Fruit fly (Drosophila melanogaster) whole organism, adult: ENCODE results near the gene CG14818.

ENCODE experiments used
- CG11617 ChIP-seq: fragments of 200-800 bp; sonication (Bioruptor generic); optimal IDR thresholded peaks from 2 replicates; lab custom pipeline; 2017; ENCODE audit warnings: mild to moderate bottlenecking, missing biosample characterization, missing genetic modification reagents, missing genetic modification characterization
- CG12768 ChIP-seq: fragments of 200-800 bp; sonication (Bioruptor generic); optimal IDR thresholded peaks from 2 replicates; lab custom pipeline; 2017; ENCODE audit warnings: missing biosample characterization, missing genetic modification characterization, mild to moderate bottlenecking, moderate library complexity, missing genetic modification reagents
- CG14711 ChIP-seq: fragments of 200-800 bp; sonication (Bioruptor generic); optimal IDR thresholded peaks from 2 replicates; lab custom pipeline; 2018; ENCODE audit warnings: missing biosample characterization, mild to moderate bottlenecking, missing genetic modification characterization, moderate library complexity
- CG1620 ChIP-seq: fragments of 200-800 bp; sonication (Bioruptor generic); optimal IDR thresholded peaks from 2 replicates; lab custom pipeline; 2016; ENCODE audit warnings: missing biosample characterization, missing genetic modification characterization
- CG33017 ChIP-seq: fragments of 200-800 bp; sonication (Bioruptor generic); optimal IDR thresholded peaks from 2 replicates; lab custom pipeline; 2018; ENCODE audit warnings: missing biosample characterization, mild to moderate bottlenecking, missing genetic modification characterization, moderate library complexity
- CG5204 ChIP-seq: fragments of 200-800 bp; sonication (Bioruptor generic); optimal IDR thresholded peaks from 2 replicates; lab custom pipeline; 2016; ENCODE audit warnings: missing biosample characterization, missing genetic modification characterization
- CG7045 ChIP-seq: fragments of 200-800 bp; sonication (Bioruptor generic); optimal IDR thresholded peaks from 2 replicates; lab custom pipeline; 2017; ENCODE audit warnings: missing biosample characterization, mild to moderate bottlenecking, missing genetic modification characterization
- CG7101 ChIP-seq: fragments of 200-800 bp; sonication (Bioruptor generic); optimal IDR thresholded peaks from 2 replicates; lab custom pipeline; 2018; ENCODE audit warnings: missing biosample characterization, mild to moderate bottlenecking, missing genetic modification characterization, moderate library complexity
- Clk ChIP-seq: fragments of 200-800 bp; sonication (Bioruptor generic); optimal IDR thresholded peaks from 2 replicates; lab custom pipeline; 2017; ENCODE audit warnings: missing biosample characterization, missing genetic modification characterization
- Crg-1 ChIP-seq: fragments of 200-800 bp; sonication (Bioruptor generic); optimal IDR thresholded peaks from 2 replicates; lab custom pipeline; 2016; ENCODE audit warnings: missing biosample characterization, missing genetic modification characterization
- Hr96 ChIP-seq: fragments of 200-800 bp; sonication (Bioruptor generic); optimal IDR thresholded peaks from 2 replicates; lab custom pipeline; 2016; ENCODE audit warnings: missing biosample characterization, missing genetic modification characterization
- Mnt ChIP-seq: fragments of 200-800 bp; sonication (Bioruptor generic); optimal IDR thresholded peaks from 2 replicates; lab custom pipeline; 2016; ENCODE audit warnings: missing biosample characterization, mild to moderate bottlenecking, missing genetic modification characterization
- bab1 ChIP-seq: fragments of 200-800 bp; sonication (Bioruptor generic); optimal IDR thresholded peaks from 3 replicates; lab custom pipeline; 2019; ENCODE audit warnings: missing biosample characterization, mild to moderate bottlenecking, missing genetic modification characterization, moderate library complexity
- cic ChIP-seq: fragments of 200-800 bp; sonication (Bioruptor generic); optimal IDR thresholded peaks from 2 replicates; lab custom pipeline; 2017; ENCODE audit warnings: missing biosample characterization, mild to moderate bottlenecking, missing genetic modification characterization, moderate library complexity
- cnc ChIP-seq, 2 experiments: fragments of >200 bp; optimal IDR thresholded peaks; 2 replicates each; lab custom pipeline; 2017
- kay ChIP-seq: fragments of 200-800 bp; sonication (Bioruptor generic); peaks from one replicate; lab custom pipeline; 2016; ENCODE audit warnings: missing biosample characterization, missing genetic modification characterization, borderline replicate concordance
- ovo ChIP-seq: fragments of 200-800 bp; sonication (Bioruptor generic); optimal IDR thresholded peaks from 2 replicates; lab custom pipeline; 2016; ENCODE audit warnings: missing biosample characterization, missing genetic modification characterization
- pad ChIP-seq: fragments of 200-800 bp; sonication (Bioruptor generic); optimal IDR thresholded peaks from 3 replicates; lab custom pipeline; 2017; ENCODE audit warnings: missing biosample characterization, missing genetic modification characterization, mild to moderate bottlenecking, moderate library complexity, missing genetic modification reagents
- tj ChIP-seq: fragments of 200-800 bp; sonication (Bioruptor generic); optimal IDR thresholded peaks from 3 replicates; lab custom pipeline; 2017; ENCODE audit warnings: missing biosample characterization, mild to moderate bottlenecking, missing genetic modification characterization, moderate library complexity
- toe ChIP-seq: fragments of 200-800 bp; sonication (Bioruptor generic); optimal IDR thresholded peaks from 2 replicates; lab custom pipeline; 2016; ENCODE audit warnings: missing biosample characterization, missing genetic modification characterization

CG14818 gene

DNA sequence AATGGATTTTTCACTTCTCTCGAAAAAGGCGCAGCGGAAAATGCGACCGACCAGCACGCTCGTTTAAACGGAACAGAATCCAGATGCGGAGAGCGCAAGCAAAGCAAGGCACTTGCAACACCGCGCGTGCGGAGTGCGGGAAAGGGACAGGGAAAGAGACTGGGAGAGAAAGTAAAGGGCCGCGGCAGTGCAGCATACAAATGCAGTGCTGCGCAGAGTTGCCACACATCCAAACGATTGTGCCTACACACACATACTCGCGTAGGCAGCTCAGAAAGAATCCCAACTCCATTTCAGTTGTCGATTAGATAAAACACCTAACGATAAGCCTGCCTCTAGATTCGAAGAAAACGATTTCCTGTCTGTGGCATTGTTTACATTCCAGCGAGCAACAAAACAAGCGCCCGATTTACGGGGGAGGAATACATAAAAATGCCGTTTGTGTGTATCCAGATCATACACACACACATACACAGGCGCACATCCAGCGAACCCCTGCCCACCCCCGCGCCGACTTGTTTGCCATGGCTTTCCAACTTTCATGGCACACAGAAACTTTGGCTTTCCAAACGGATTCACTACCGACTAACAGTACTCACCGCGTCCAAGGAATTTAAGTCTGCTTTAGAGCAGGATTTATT lies 20.0 kb upstream of the CG14818 start:
- TF ChIP-seq CG14711 (tag; lab: Kevin White, UChicago), result peak; percentile 94
- no peak for TF ChIP-seq bab1 (GFP tag; lab: Kevin White, UChicago)

dm6 chrX:1897384-1897783 lies 17.8 kb upstream of the CG14818 start:
- TF ChIP-seq toe (GFP tag; lab: Kevin White, UChicago) (no peak), Clk (GFP tag; lab: Kevin White, UChicago) (no peak), CG7045 (GFP tag; lab: Kevin White, UChicago) (no peak), ovo (GFP tag; lab: Kevin White, UChicago) (no peak), pad (GFP tag; lab: Kevin White, UChicago) (no peak), CG33017 (tag; lab: Kevin White, UChicago) (no peak), CG11617 (GFP tag; lab: Kevin White, UChicago) (no peak), CG1620 (no peak), Crg-1 (no peak), cic (GFP tag; lab: Kevin White, UChicago) (no peak), tj (GFP tag; lab: Kevin White, UChicago) (no peak), kay (GFP tag; lab: Kevin White, UChicago) (no peak), CG12768 (GFP tag; lab: Kevin White, UChicago) (no peak)

DNA sequence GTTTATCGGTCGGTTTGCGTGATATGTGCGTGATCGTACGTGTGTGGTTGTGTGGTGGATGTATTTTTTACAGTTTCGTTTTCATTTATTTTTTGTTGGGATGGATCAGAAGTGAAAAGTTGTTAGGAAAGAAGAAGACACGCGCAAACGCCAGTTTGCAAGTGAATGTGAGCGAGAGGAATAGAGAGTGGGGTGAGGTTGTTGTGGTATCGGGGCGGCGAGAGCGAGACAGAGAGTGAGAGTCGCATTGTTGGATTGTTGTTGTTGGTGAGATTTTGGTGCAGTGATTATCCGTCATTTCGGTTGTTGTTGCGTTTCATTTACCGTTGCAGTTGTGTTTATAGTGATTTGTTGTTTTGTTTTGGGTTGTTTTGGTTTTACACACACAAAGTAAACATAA lies 14.0 kb upstream of the CG14818 start:
- TF ChIP-seq cic (GFP tag; lab: Kevin White, UChicago) (peak; percentile 8), CG7101 (tag; lab: Kevin White, UChicago) (no peak), toe (GFP tag; lab: Kevin White, UChicago) (no peak)

- TF ChIP-seq CG33017 (tag; lab: Kevin White, UChicago), result peak; percentile 7
- peak; percentile 53 for TF ChIP-seq CG1620
- peak; percentile 81 for TF ChIP-seq bab1 (GFP tag; lab: Kevin White, UChicago)
- peak; percentile 64 for TF ChIP-seq CG7101 (tag; lab: Kevin White, UChicago)
- peak; percentile 54 for TF ChIP-seq CG14711 (tag; lab: Kevin White, UChicago)
- TF ChIP-seq Mnt (GFP tag; lab: Kevin White, UChicago), result peak; percentile 65
- peak; percentile 49 for TF ChIP-seq tj (GFP tag; lab: Kevin White, UChicago)
- peak; percentile 64 for TF ChIP-seq CG11617 (GFP tag; lab: Kevin White, UChicago)
- TF ChIP-seq ovo (GFP tag; lab: Kevin White, UChicago), result no peak
- TF ChIP-seq pad (GFP tag; lab: Kevin White, UChicago), result peak; percentile 57
- TF ChIP-seq CG12768 (GFP tag; lab: Kevin White, UChicago), result no peak
- peak; percentile 18 for TF ChIP-seq Crg-1
- no peak for TF ChIP-seq cic (GFP tag; lab: Kevin White, UChicago)
These were observed 10.4 kb upstream of the CG14818 start, which contains the start of the genes trr and mRpL16 for dm6 chrX:1889926-1890325. Gene trr, minus strand, starts transcription at chrX:1889950. Gene mRpL16, plus strand, starts transcription at chrX:1890256.

DNA sequence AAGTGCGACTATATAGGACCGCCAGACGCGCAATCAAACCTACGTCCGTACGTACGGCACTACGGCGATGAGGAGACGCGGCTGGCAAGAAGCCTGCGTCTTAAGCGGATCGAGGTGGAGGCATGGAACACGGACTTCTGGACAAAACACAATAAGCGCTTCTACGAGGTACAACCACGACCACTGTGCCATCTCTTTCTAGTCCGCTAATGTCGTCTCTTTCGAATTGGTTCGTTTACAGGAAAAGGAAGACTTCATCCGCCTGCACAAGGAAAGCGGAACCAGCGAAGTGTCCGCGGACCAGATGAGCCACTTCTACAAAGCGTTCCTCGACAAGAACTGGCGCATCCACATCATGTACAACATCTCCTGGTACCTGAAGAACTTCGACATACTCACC lies 1.2 kb upstream of the CG14818 start:
- TF ChIP-seq CG33017 (tag; lab: Kevin White, UChicago), result no peak
- TF ChIP-seq cnc (optimal IDR thresholded peaks at IDR 0.05; lab: Kevin White, UChicago), result no peak
- TF ChIP-seq CG11617 (GFP tag; lab: Kevin White, UChicago), result no peak

DNA sequence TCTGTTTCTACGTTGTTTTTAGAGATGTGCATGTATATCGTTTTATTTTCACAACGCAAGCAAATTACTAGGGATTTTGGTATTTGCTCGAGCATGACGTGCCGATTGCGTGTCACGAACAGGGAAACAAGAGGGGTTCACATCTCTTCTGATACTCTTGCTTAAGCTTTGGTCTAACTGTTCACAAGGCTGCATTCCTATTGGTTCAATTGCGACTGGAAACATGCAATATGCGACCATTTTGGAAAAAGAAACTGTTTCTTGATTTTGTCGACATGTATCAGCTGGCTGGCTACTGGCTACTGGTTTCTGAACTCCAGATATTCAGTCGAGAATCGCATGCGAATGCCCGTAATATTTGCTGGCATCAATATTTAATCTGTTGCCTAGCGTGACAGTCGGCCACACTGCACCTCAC lies 574 bp upstream of the CG14818 start, which contains the start of gene Coa8:
TSS of gene Coa8 (plus strand) at position 144 of the 418 bp plus-strand sequence.
- TF ChIP-seq ovo (GFP tag; lab: Kevin White, UChicago), result peak; percentile 73
- peak; percentile 43 for TF ChIP-seq CG14711 (tag; lab: Kevin White, UChicago)
- TF ChIP-seq tj (GFP tag; lab: Kevin White, UChicago), result peak; percentile 42
- peak; percentile 2 for TF ChIP-seq toe (GFP tag; lab: Kevin White, UChicago)
- TF ChIP-seq CG1620, result peak; percentile 60
- peak; percentile 83 for TF ChIP-seq pad (GFP tag; lab: Kevin White, UChicago)
- TF ChIP-seq CG12768 (GFP tag; lab: Kevin White, UChicago), result peak; percentile 29
- no peak for TF ChIP-seq CG7045 (GFP tag; lab: Kevin White, UChicago)
- TF ChIP-seq kay (GFP tag; lab: Kevin White, UChicago), result no peak
- peak; percentile 70 for TF ChIP-seq Hr96 (GFP tag; lab: Kevin White, UChicago)
- peak; percentile 11 for TF ChIP-seq Clk (GFP tag; lab: Kevin White, UChicago)
- peak; percentile 16 for TF ChIP-seq CG33017 (tag; lab: Kevin White, UChicago)
- TF ChIP-seq Crg-1, result peak; percentile 47
- TF ChIP-seq CG5204 (GFP tag; lab: Kevin White, UChicago), result no peak
- TF ChIP-seq Mnt (GFP tag; lab: Kevin White, UChicago), result peak; percentile 67
- peak; percentile 60 for TF ChIP-seq CG11617 (GFP tag; lab: Kevin White, UChicago)
- TF ChIP-seq cnc (optimal IDR thresholded peaks at IDR 0.05; lab: Kevin White, UChicago), result no peak
- TF ChIP-seq CG7101 (tag; lab: Kevin White, UChicago), result peak; percentile 78
- peak; percentile 72 for TF ChIP-seq bab1 (GFP tag; lab: Kevin White, UChicago)
- TF ChIP-seq cic (GFP tag; lab: Kevin White, UChicago), result no peak
